Fruit fly (Drosophila melanogaster) whole organism: ENCODE results near the gene CG15506.

Experiments
- CG8478 ChIP-seq: fragments of >200 bp; optimal IDR thresholded peaks from 2 replicates; lab custom pipeline; 2018; ENCODE audit warnings: inconsistent platforms
- Dll ChIP-seq: fragments of >200 bp; optimal IDR thresholded peaks from 2 replicates; lab custom pipeline; 2017
- EcR ChIP-seq, 2 experiments: fragments of >200 bp; optimal IDR thresholded peaks; 2 replicates each; lab custom pipeline; 2017; ENCODE audit warnings: missing biosample characterization in 2 of 2, missing genetic modification characterization in 2 of 2, missing genetic modification reagents in 2 of 2
- pan ChIP-seq: fragments of >200 bp; optimal IDR thresholded peaks from 2 replicates; lab custom pipeline; 2017
- psq ChIP-seq: fragments of >200 bp; optimal IDR thresholded peaks from 2 replicates; lab custom pipeline; 2017
- usp ChIP-seq: fragments of >200 bp; optimal IDR thresholded peaks from 2 replicates; lab custom pipeline; 2017; ENCODE audit warnings: missing biosample characterization, missing genetic modification characterization, mixed read lengths

- TF ChIP-seq CG8478 (lab: Kevin White, UChicago) (no peak), pan (lab: Kevin White, UChicago) (no peak), psq (no peak), usp (GFP tag; lab: Kevin White, UChicago) (no peak), EcR (GFP tag; optimal IDR thresholded peaks at IDR 0.05; lab: Kevin White, UChicago) (no peak), Dll (lab: Kevin White, UChicago) (no peak)
These were observed 48.8 kb downstream of the CG15506 start for dm6 chr3R:29767236-29767635.
